Worm (Caenorhabditis elegans): ENCODE measurements around the gene mesp-1.

mesp-1 gene

DNA sequence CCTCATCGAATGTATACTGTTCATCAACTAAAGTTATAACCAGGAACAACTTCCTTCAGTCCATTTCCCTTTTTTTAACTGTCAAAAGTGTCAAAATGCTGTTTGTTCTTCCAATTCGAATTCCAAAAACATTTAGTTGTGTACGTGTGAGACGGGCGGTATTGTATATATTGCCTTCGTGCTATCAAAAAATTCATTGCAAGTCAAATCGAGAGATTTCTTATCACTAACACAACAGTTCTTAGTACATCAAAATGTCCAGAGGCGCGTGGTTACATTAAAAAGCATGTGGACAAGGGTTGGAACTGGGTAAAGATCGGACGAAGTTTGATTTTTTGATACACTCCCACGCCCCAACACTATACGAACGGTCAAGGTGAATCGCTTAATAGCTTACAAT is 29.2 kb downstream of the mesp-1 start:
- no peak for TF ChIP-seq snpc-4 (tag; optimal IDR thresholded peaks at IDR 0.05)
- TF ChIP-seq sma-3 (GFP tag; optimal IDR thresholded peaks at IDR 0.05): peak; percentile 78
- TF ChIP-seq R02D3.7 (tag; optimal IDR thresholded peaks at IDR 0.05): no peak
- TF ChIP-seq mdl-1 (tag; optimal IDR thresholded peaks at IDR 0.05): peak; percentile 51 to 70
- TF ChIP-seq fos-1 (tag; optimal IDR thresholded peaks at IDR 0.05): peak; percentile 73
- TF ChIP-seq gmeb-1 (tag; optimal IDR thresholded peaks at IDR 0.05): peak; percentile 38
- TF ChIP-seq sma-9 (GFP tag; optimal IDR thresholded peaks at IDR 0.05): peak; percentile 97
- no peak for TF ChIP-seq sma-9 (tag; optimal IDR thresholded peaks at IDR 0.05)
- TF ChIP-seq lsy-2 (tag; optimal IDR thresholded peaks at IDR 0.05): no peak
- TF ChIP-seq nhr-129 (tag; optimal IDR thresholded peaks at IDR 0.05): peak; percentile 41
- no peak for TF ChIP-seq C34F6.9 (tag; optimal IDR thresholded peaks at IDR 0.05)
- TF ChIP-seq F13H6.1 (tag; optimal IDR thresholded peaks at IDR 0.05): peak; percentile 26
- no peak for TF ChIP-seq sem-4 (tag; optimal IDR thresholded peaks at IDR 0.05)
- TF ChIP-seq nhr-21 (tag; optimal IDR thresholded peaks at IDR 0.05): peak; percentile 72
- TF ChIP-seq ztf-4 (tag; optimal IDR thresholded peaks at IDR 0.05): no peak
- peak; percentile 58 for TF ChIP-seq nhr-25 (tag; optimal IDR thresholded peaks at IDR 0.05)
- TF ChIP-seq crh-2 (tag; optimal IDR thresholded peaks at IDR 0.05): peak; percentile 66
- no peak for TF ChIP-seq mab-5 (tag; optimal IDR thresholded peaks at IDR 0.05)
- TF ChIP-seq ztf-11 (tag; optimal IDR thresholded peaks at IDR 0.05): no peak

DNA sequence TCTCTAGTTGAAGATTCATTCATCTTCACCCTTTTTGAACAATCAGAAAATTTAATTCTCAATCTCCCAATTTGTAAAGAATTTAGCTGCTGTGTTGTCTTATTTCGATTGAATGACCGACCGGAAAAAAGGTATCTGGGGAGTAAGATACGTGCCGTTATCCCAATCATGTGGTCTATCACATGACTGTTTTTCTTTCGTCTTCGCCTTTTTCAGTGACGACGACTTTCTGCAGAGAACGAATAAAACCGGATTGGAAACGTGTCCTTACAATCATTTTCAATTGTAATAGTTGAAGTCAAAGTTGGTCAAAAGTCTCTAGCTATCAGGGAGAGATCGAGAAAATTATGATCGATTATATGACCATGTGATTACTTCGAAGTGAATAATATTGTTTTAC is 29.9 kb downstream of the mesp-1 start:
- TF ChIP-seq nhr-129 (tag; optimal IDR thresholded peaks at IDR 0.05): peak; percentile 72
- no peak for TF ChIP-seq unc-39 (tag; optimal IDR thresholded peaks at IDR 0.05)
- peak; percentile 73 for TF ChIP-seq blmp-1 (tag; optimal IDR thresholded peaks at IDR 0.05; ENCODE audit: insufficient read depth)
- peak; percentile 41 for TF ChIP-seq F13H6.1 (tag; optimal IDR thresholded peaks at IDR 0.05)
- peak; percentile 96 for TF ChIP-seq sma-9 (GFP tag; optimal IDR thresholded peaks at IDR 0.05)
- TF ChIP-seq sma-9 (tag; optimal IDR thresholded peaks at IDR 0.05): no peak
- TF ChIP-seq C34F6.9 (tag; optimal IDR thresholded peaks at IDR 0.05): peak; percentile 17
- peak; percentile 95 for TF ChIP-seq nhr-25 (tag; optimal IDR thresholded peaks at IDR 0.05)
- TF ChIP-seq ama-1 (optimal IDR thresholded peaks at IDR 0.05): peak; percentile 44
- peak; percentile 76 for TF ChIP-seq nhr-6 (tag; optimal IDR thresholded peaks at IDR 0.05)
- peak; percentile 93 for TF ChIP-seq nhr-21 (tag; optimal IDR thresholded peaks at IDR 0.05)
- no peak for TF ChIP-seq elt-1 (tag; optimal IDR thresholded peaks at IDR 0.05)
- TF ChIP-seq Y55F3AM.14 (GFP tag; optimal IDR thresholded peaks at IDR 0.05): no peak
- peak; percentile 11 for TF ChIP-seq fos-1 (tag; optimal IDR thresholded peaks at IDR 0.05)
- TF ChIP-seq mdl-1 (tag; optimal IDR thresholded peaks at IDR 0.05): peak in 1 of 2 experiments; percentile 31
- TF ChIP-seq egl-27 (tag; optimal IDR thresholded peaks at IDR 0.05): peak; percentile 66
- no peak for TF ChIP-seq aly-2 (tag; optimal IDR thresholded peaks at IDR 0.05)
- no peak for TF ChIP-seq R02D3.7 (tag; optimal IDR thresholded peaks at IDR 0.05)
- peak in 1 of 2 experiments; percentile 58 for TF ChIP-seq lsy-2 (tag; optimal IDR thresholded peaks at IDR 0.05)
- TF ChIP-seq sma-3 (GFP tag; optimal IDR thresholded peaks at IDR 0.05): peak; percentile 91
- TF ChIP-seq elt-3 (tag; optimal IDR thresholded peaks at IDR 0.05): no peak
- peak; percentile 71 for TF ChIP-seq crh-2 (tag; optimal IDR thresholded peaks at IDR 0.05)
- no peak for TF ChIP-seq dmd-4 (tag; optimal IDR thresholded peaks at IDR 0.05)
- no peak for TF ChIP-seq skn-1 (tag; optimal IDR thresholded peaks at IDR 0.05)
- no peak for TF ChIP-seq unc-62 (GFP tag; optimal IDR thresholded peaks at IDR 0.05)
- TF ChIP-seq mab-5 (tag; optimal IDR thresholded peaks at IDR 0.05): no peak
- TF ChIP-seq lin-13 (GFP tag; optimal IDR thresholded peaks at IDR 0.05): no peak
- peak; percentile 50 for TF ChIP-seq sem-4 (tag; optimal IDR thresholded peaks at IDR 0.05)
- peak; percentile 55 for TF ChIP-seq gmeb-1 (tag; optimal IDR thresholded peaks at IDR 0.05)

DNA sequence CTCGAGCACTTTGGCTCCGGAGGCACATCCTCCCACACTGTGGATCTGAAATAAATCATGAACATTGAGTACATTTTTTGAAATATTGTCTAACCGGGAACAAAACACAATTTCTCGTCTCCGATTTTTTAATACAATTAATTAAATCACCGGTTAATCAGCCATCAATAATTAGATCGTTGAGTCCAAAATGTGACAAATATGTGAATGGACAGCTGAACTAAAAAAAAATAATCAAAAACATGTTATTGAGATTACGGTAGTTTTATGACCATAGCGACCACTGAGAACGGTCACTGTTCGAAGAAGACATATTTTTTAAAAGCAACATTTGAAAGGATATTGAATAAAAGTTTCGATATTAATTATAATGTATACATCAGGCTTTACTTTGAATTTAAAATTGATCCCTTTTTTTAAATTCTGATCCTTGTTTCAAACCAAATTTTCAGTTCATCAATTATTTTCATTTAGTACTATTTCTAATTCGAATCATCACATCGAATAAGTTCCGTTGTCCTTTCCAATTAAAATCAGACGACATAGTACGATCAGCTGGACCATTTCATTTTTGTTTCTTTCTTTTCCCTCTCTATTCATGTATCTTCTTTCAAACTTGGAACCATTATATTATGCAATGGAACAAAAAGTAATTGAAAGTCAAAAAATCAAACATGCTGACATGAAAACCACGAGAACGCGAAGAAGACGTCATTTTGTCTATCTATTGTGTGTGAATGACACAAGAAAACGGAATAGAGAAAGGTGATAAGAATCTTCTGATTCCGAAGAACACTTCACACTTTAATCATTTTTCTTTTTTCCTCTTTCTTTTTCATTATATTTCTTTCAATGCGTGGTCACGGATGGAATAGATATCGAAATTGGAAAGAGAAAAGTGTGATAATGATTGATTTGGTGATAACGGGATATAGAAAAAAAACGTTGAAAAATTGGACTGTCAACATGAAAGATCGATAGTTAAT is 31.2 kb downstream of the mesp-1 start:
- TF ChIP-seq nhr-25 (tag; optimal IDR thresholded peaks at IDR 0.05) (peak; percentile 91), snpc-4 (tag; optimal IDR thresholded peaks at IDR 0.05) (no peak), nhr-129 (tag; optimal IDR thresholded peaks at IDR 0.05) (peak; percentile 46), nhr-77 (tag; optimal IDR thresholded peaks at IDR 0.05) (no peak), lin-11 (tag; optimal IDR thresholded peaks at IDR 0.05) (no peak), peb-1 (tag; optimal IDR thresholded peaks at IDR 0.05) (no peak), nhr-12 (tag; optimal IDR thresholded peaks at IDR 0.05) (no peak), blmp-1 (tag; optimal IDR thresholded peaks at IDR 0.05; ENCODE audit: insufficient read depth) (peak; percentile 97), unc-39 (tag; optimal IDR thresholded peaks at IDR 0.05) (no peak), sem-4 (tag; optimal IDR thresholded peaks at IDR 0.05) (peak; percentile 69), elt-1 (tag; optimal IDR thresholded peaks at IDR 0.05) (no peak), gmeb-1 (tag; optimal IDR thresholded peaks at IDR 0.05) (peak; percentile 58), nhr-237 (tag; optimal IDR thresholded peaks at IDR 0.05) (no peak), lin-39 (tag; optimal IDR thresholded peaks at IDR 0.05) (no peak), mab-5 (tag; optimal IDR thresholded peaks at IDR 0.05) (peak; percentile 5), crh-2 (tag; optimal IDR thresholded peaks at IDR 0.05) (peak; percentile 89), nhr-23 (tag; optimal IDR thresholded peaks at IDR 0.05) (no peak), lsy-2 (tag; optimal IDR thresholded peaks at IDR 0.05) (peak in 1 of 2 experiments; percentile 60), skn-1 (tag; optimal IDR thresholded peaks at IDR 0.05) (peak; percentile 43), unc-55 (GFP tag; optimal IDR thresholded peaks at IDR 0.05) (no peak), nhr-6 (tag; optimal IDR thresholded peaks at IDR 0.05) (peak; percentile 67), elt-3 (tag; optimal IDR thresholded peaks at IDR 0.05) (no peak), ztf-1 (GFP tag; conservative IDR thresholded peaks at IDR 0.05) (no peak), ztf-11 (tag; optimal IDR thresholded peaks at IDR 0.05) (no peak), ZK546.5 (tag; optimal IDR thresholded peaks at IDR 0.05) (no peak), zag-1 (tag; optimal IDR thresholded peaks at IDR 0.05) (no peak), fos-1 (tag; optimal IDR thresholded peaks at IDR 0.05) (peak; percentile 99), ceh-82 (tag; optimal IDR thresholded peaks at IDR 0.05) (no peak)
